Worm (Caenorhabditis elegans) whole organism, late embryonic: ENCODE results near the gene sir-2.1.

Source experiments
- C08G9.2 ChIP-seq: sonication (generic microtip); optimal IDR thresholded peaks from 2 replicates; lab custom pipeline; 2016; ENCODE audit warnings: mild to moderate bottlenecking, missing genetic modification characterization, moderate library complexity, missing compliant biosample characterization
- F13H6.1 ChIP-seq: sonication (generic microtip); optimal IDR thresholded peaks from 2 replicates; lab custom pipeline; 2016; ENCODE audit warnings: missing genetic modification characterization, missing compliant biosample characterization
- T23F11.4 ChIP-seq: fragments of 200-800 bp; sonication (Bioruptor generic); optimal IDR thresholded peaks from 2 replicates; lab custom pipeline; 2018; ENCODE audit warnings: mild to moderate bottlenecking, missing genetic modification characterization, missing compliant biosample characterization
- ama-1 ChIP-seq: fragments of 150-350 bp; optimal IDR thresholded peaks from 2 replicates; lab custom pipeline; 2014
- ceh-14 ChIP-seq: sonication (generic microtip); optimal IDR thresholded peaks from 2 replicates; lab custom pipeline; 2016; ENCODE audit warnings: missing genotype, missing genetic modification characterization, missing compliant biosample characterization
- ceh-19 ChIP-seq: fragments of 200-800 bp; sonication (Bioruptor generic); optimal IDR thresholded peaks from 2 replicates; lab custom pipeline; 2018; ENCODE audit warnings: mild to moderate bottlenecking, missing genetic modification characterization, missing compliant biosample characterization
- ceh-2 ChIP-seq: sonication (generic microtip); optimal IDR thresholded peaks from 2 replicates; lab custom pipeline; 2016; ENCODE audit warnings: missing genotype, missing genetic modification characterization, missing compliant biosample characterization
- ceh-22 ChIP-seq: sonication (generic microtip); optimal IDR thresholded peaks from 2 replicates; lab custom pipeline; 2017; ENCODE audit warnings: missing biosample characterization, missing genetic modification characterization
- ceh-24 ChIP-seq: sonication (generic microtip); optimal IDR thresholded peaks from 2 replicates; lab custom pipeline; 2016; ENCODE audit warnings: mild to moderate bottlenecking, missing genetic modification characterization, missing compliant biosample characterization
- ceh-31 ChIP-seq: sonication (generic microtip); optimal IDR thresholded peaks from 2 replicates; lab custom pipeline; 2016; ENCODE audit warnings: missing genetic modification characterization, missing compliant biosample characterization
- ceh-34 ChIP-seq: sonication (generic microtip); optimal IDR thresholded peaks from 2 replicates; lab custom pipeline; 2016; ENCODE audit warnings: mild to moderate bottlenecking, missing genetic modification characterization, missing compliant biosample characterization
- ceh-45 ChIP-seq: fragments of 200-800 bp; sonication (Bioruptor generic); IDR thresholded peaks from 2 replicates; pipeline ENCODE4 v1.3.6; 2022; ENCODE audit warnings: missing genetic modification reagents, missing genetic modification characterization, missing compliant biosample characterization
- ceh-48 ChIP-seq: sonication (generic microtip); optimal IDR thresholded peaks from 2 replicates; lab custom pipeline; 2016; ENCODE audit warnings: missing genetic modification characterization, inconsistent platforms, missing compliant biosample characterization
- ceh-9 ChIP-seq: sonication (generic microtip); optimal IDR thresholded peaks from 2 replicates; lab custom pipeline; 2016; ENCODE audit warnings: mild to moderate bottlenecking, missing genetic modification characterization, inconsistent platforms, missing compliant biosample characterization
- dve-1 ChIP-seq: sonication (generic microtip); optimal IDR thresholded peaks from 2 replicates; lab custom pipeline; 2017; ENCODE audit warnings: antibody characterized with exemption, mild to moderate bottlenecking, missing genetic modification characterization, missing compliant biosample characterization
- elt-2 ChIP-seq: sonication (generic microtip); optimal IDR thresholded peaks from 2 replicates; lab custom pipeline; 2016; ENCODE audit warnings: missing genetic modification reagents, missing genetic modification characterization, missing compliant biosample characterization
- ets-4 ChIP-seq: sonication (generic microtip); optimal IDR thresholded peaks from 2 replicates; lab custom pipeline; 2016; ENCODE audit warnings: missing genetic modification characterization, missing compliant biosample characterization
- eyg-1 ChIP-seq: sonication (generic microtip); optimal IDR thresholded peaks from 2 replicates; lab custom pipeline; 2016; ENCODE audit warnings: missing genotype, missing genetic modification characterization, missing compliant biosample characterization
- fax-1 ChIP-seq: sonication (generic microtip); optimal IDR thresholded peaks from 2 replicates; lab custom pipeline; 2016; ENCODE audit warnings: missing genotype, missing genetic modification characterization, missing compliant biosample characterization
- fkh-10 ChIP-seq: fragments of 150-350 bp; optimal IDR thresholded peaks from 2 replicates; lab custom pipeline; 2014; ENCODE audit warnings: missing biosample characterization, missing genetic modification reagents, missing genetic modification characterization
- fkh-6 ChIP-seq: sonication (generic microtip); optimal IDR thresholded peaks from 2 replicates; lab custom pipeline; 2016; ENCODE audit warnings: missing genetic modification characterization, missing compliant biosample characterization
- gmeb-2 ChIP-seq: sonication (generic microtip); optimal IDR thresholded peaks from 2 replicates; lab custom pipeline; 2016; ENCODE audit warnings: missing genetic modification characterization, inconsistent platforms, missing compliant biosample characterization
- madf-2 ChIP-seq: sonication (generic microtip); optimal IDR thresholded peaks from 2 replicates; lab custom pipeline; 2017; ENCODE audit warnings: missing genetic modification characterization, missing compliant biosample characterization
- mec-3 ChIP-seq: sonication (generic microtip); optimal IDR thresholded peaks from 2 replicates; lab custom pipeline; 2016; ENCODE audit warnings: borderline replicate concordance, missing genetic modification characterization, missing compliant biosample characterization
- nfya-1 ChIP-seq: sonication (generic microtip); optimal IDR thresholded peaks from 2 replicates; lab custom pipeline; 2017; ENCODE audit warnings: missing genetic modification characterization, mild to moderate bottlenecking, missing compliant biosample characterization, antibody characterized with exemption, moderate library complexity
- npax-4 ChIP-seq: sonication (generic microtip); optimal IDR thresholded peaks from 2 replicates; lab custom pipeline; 2016; ENCODE audit warnings: missing genetic modification characterization, missing compliant biosample characterization
- odd-2 ChIP-seq: sonication (generic microtip); optimal IDR thresholded peaks from 2 replicates; lab custom pipeline; 2017; ENCODE audit warnings: antibody characterized with exemption, mild to moderate bottlenecking, missing genetic modification characterization, missing compliant biosample characterization
- pat-9 ChIP-seq: fragments of 200-800 bp; sonication (Bioruptor generic); optimal IDR thresholded peaks from 2 replicates; lab custom pipeline; 2018; ENCODE audit warnings: mild to moderate bottlenecking, missing genetic modification characterization, moderate library complexity, missing compliant biosample characterization
- pax-1 ChIP-seq: fragments of 150-350 bp; optimal IDR thresholded peaks from 2 replicates; lab custom pipeline; 2014; ENCODE audit warnings: missing biosample characterization, missing genetic modification characterization
- pha-4 ChIP-seq: fragments of 150-350 bp; optimal IDR thresholded peaks from 2 replicates; lab custom pipeline; 2018; ENCODE audit warnings: missing biosample characterization, missing genetic modification reagents, missing genetic modification characterization
- ref-2 ChIP-seq: sonication (generic microtip); optimal IDR thresholded peaks from 2 replicates; lab custom pipeline; 2016; ENCODE audit warnings: missing genetic modification characterization, missing compliant biosample characterization
- rnt-1 ChIP-seq: sonication (generic microtip); optimal IDR thresholded peaks from 2 replicates; lab custom pipeline; 2016; ENCODE audit warnings: missing genetic modification characterization, missing compliant biosample characterization
- sdc-2 ChIP-seq: sonication (generic microtip); optimal IDR thresholded peaks from 2 replicates; lab custom pipeline; 2016; ENCODE audit warnings: missing genotype, missing genetic modification characterization, missing compliant biosample characterization
- ttx-3 ChIP-seq: sonication (generic microtip); optimal IDR thresholded peaks from 2 replicates; lab custom pipeline; 2016; ENCODE audit warnings: missing genetic modification reagents, missing genetic modification characterization, missing compliant biosample characterization
- unc-3 ChIP-seq, 2 experiments: fragments of 200-800 bp in 1 of 2; sonication (Bioruptor generic) in 1 of 2; sonication (generic microtip) in 1 of 2; conservative IDR thresholded peaks in 1 of 2; optimal IDR thresholded peaks in 1 of 2; 2 replicates each; pipeline versions ENCODE4 v1.3.6 to Lab custom; 2016 to 2022; ENCODE audit warnings: missing compliant biosample characterization in 2 of 2, missing genetic modification characterization in 2 of 2, missing genetic modification reagents in 1 of 2
- unc-42 ChIP-seq: sonication (generic microtip); optimal IDR thresholded peaks from 2 replicates; lab custom pipeline; 2016; ENCODE audit warnings: missing genotype, missing genetic modification characterization, missing compliant biosample characterization
- unc-55 ChIP-seq: sonication (generic microtip); optimal IDR thresholded peaks from 2 replicates; lab custom pipeline; 2017; ENCODE audit warnings: missing biosample characterization, missing genetic modification reagents, missing genetic modification characterization
- zip-5 ChIP-seq: sonication (generic microtip); optimal IDR thresholded peaks from 2 replicates; lab custom pipeline; 2016; ENCODE audit warnings: missing genetic modification characterization, missing compliant biosample characterization

Gene sir-2.1

DNA sequence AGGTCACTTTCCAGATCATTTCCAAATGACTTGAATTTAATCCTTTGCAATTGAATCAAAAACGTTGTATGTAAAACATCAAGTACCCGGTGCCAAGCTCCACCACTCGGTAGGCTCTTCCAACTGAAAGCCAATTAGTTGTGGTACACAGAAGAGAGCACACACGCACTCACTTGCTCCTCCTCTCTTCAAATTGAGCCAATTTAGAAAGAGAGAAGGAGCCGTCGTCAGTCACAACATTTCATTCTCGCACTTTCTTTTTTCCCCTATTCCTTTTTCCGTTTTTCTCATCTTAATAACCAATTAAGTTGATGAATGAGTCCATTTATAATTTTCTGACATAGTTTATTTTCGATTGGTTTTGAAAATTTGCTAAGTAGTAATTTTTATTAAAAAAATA, 32.2 kb upstream of the sir-2.1 start:
- TF ChIP-seq unc-3 (GFP tag; conservative IDR thresholded peaks at IDR 0.05; lab: Robert Waterston, UW) (no peak), unc-3 (tag; optimal IDR thresholded peaks at IDR 0.05; lab: Kevin White, UChicago) (no peak), C08G9.2 (tag; lab: Kevin White, UChicago) (no peak), fkh-10 (no peak), ceh-31 (tag; lab: Kevin White, UChicago) (peak; percentile 14), ceh-14 (tag; lab: Kevin White, UChicago) (no peak), npax-4 (tag; lab: Kevin White, UChicago) (no peak), pha-4 (tag; lab: Kevin White, UChicago) (no peak), madf-2 (tag; lab: Kevin White, UChicago) (no peak), unc-42 (tag; lab: Kevin White, UChicago) (peak; percentile 69), ets-4 (no peak), ttx-3 (tag; lab: Kevin White, UChicago) (no peak), ceh-34 (tag; lab: Kevin White, UChicago) (no peak), ceh-9 (tag; lab: Kevin White, UChicago) (no peak), eyg-1 (no peak), mec-3 (tag; lab: Kevin White, UChicago) (no peak), unc-55 (GFP tag; lab: Kevin White, UChicago) (no peak), ceh-24 (tag; lab: Kevin White, UChicago) (no peak), ceh-48 (tag; lab: Kevin White, UChicago) (no peak), pax-1 (tag; lab: Kevin White, UChicago) (no peak), ceh-22 (tag; lab: Kevin White, UChicago) (no peak), T23F11.4 (no peak), nfya-1 (tag; lab: Kevin White, UChicago) (peak; percentile 0)
- TF ChIP-seq, all 69 proteins: peak for 3

DNA sequence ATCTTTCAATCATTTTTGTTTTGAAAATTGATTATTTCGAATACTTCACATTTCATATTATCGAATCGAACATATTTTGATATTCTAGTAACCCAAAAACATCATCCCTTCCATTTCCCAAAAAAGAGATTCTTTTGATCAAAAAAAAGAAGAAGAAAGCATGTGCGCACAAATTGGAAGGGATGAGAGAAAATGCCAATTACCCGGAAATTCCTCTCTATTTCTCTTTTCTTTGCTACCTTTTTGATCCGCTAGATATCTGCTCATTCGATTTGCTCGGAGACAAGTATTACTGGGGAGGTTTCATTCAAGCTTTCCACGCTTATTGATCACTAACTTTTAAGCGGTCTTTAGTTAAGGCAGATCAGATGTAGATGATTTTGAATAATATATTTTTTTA, 30.8 kb upstream of the sir-2.1 start:
- TF ChIP-seq gmeb-2 (tag; lab: Kevin White, UChicago) (no peak), unc-42 (tag; lab: Kevin White, UChicago) (peak; percentile 80)

DNA sequence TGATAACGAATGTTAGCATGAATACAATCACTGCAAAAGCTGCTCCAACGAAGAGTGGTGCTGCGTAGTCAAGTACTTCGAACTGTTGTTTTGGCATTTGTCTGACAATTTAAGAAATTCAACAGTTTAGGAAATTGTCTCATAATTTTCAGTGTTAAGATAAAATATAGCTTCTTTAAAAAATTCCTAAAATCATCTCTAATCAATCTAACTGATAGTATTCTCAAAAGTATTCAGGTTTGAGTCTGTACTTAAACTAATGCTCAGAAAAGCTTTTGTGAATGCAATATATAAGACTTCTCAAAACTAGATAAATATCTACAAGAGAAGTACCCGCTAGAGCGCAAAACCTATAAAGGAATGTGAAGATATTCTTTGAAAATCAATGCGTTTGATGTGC, 28.8 kb upstream of the sir-2.1 start, which contains the start of gene R10H10.4:
TSS of gene R10H10.4 (minus strand) at position 101 of the 400 bp plus-strand sequence.
- no peak for TF ChIP-seq rnt-1 (tag; lab: Kevin White, UChicago)
- no peak for TF ChIP-seq sdc-2 (tag; lab: Kevin White, UChicago)
- TF ChIP-seq ceh-31 (tag; lab: Kevin White, UChicago) = no peak
- TF ChIP-seq mec-3 (tag; lab: Kevin White, UChicago) = no peak
- no peak for TF ChIP-seq ceh-9 (tag; lab: Kevin White, UChicago)
- no peak for TF ChIP-seq ceh-19
- no peak for TF ChIP-seq nfya-1 (tag; lab: Kevin White, UChicago)
- TF ChIP-seq ceh-45 (GFP tag; lab: Robert Waterston, UW) = no peak
- no peak for TF ChIP-seq fkh-6 (tag; lab: Kevin White, UChicago)
- TF ChIP-seq fax-1 (tag; lab: Kevin White, UChicago) = no peak
- no peak for TF ChIP-seq ttx-3 (tag; lab: Kevin White, UChicago)
- no peak for TF ChIP-seq F13H6.1
- TF ChIP-seq ref-2 (tag; lab: Kevin White, UChicago) = no peak
- no peak for TF ChIP-seq dve-1 (tag; lab: Kevin White, UChicago)
- no peak for TF ChIP-seq odd-2
- no peak for TF ChIP-seq ceh-2 (tag; lab: Kevin White, UChicago)
- no peak for TF ChIP-seq elt-2 (tag; lab: Kevin White, UChicago)
- no peak for TF ChIP-seq ama-1
- TF ChIP-seq, all 69 proteins: peak for 0

DNA sequence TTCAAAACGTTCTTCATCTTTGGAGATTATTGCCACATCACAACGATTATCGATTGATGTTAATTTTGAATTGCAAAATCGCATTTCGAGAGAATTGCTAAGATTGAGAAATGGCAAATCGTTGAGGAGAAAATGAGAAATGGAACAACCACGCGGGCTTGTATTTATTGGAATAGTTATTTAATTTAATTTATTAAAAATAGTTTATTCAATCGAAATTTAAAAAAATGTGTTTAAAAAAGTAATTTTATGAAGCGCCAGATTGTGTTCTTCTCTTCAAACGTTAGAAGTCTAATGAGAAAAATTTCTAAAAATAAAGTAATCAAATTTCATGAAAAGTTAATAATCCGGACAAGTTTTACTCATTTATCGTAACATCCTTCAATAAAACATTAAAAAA, 25.8 kb upstream of the sir-2.1 start, which contains the start of gene spe-26:
TSS of gene spe-26 (minus strand) at position 101 of the 400 bp plus-strand sequence.
- TF ChIP-seq rnt-1 (tag; lab: Kevin White, UChicago) (no peak), gmeb-2 (tag; lab: Kevin White, UChicago) (no peak), pat-9 (tag; lab: Kevin White, UChicago) (no peak), ceh-2 (tag; lab: Kevin White, UChicago) (no peak), fkh-10 (no peak), zip-5 (tag; lab: Kevin White, UChicago) (no peak), ceh-14 (tag; lab: Kevin White, UChicago) (no peak), ceh-45 (GFP tag; lab: Robert Waterston, UW) (no peak)
- TF ChIP-seq, all 69 proteins: peak for 0
